Worm (Caenorhabditis elegans) whole organism, dauer: Measurements from ENCODE around the gene nlp-51.

Experiments used
- unc-62 ChIP-seq: sonication (generic microtip); optimal IDR thresholded peaks from 2 replicates; lab custom pipeline; 2017; ENCODE audit warnings: missing biosample characterization, missing genetic modification reagents, missing genetic modification characterization

Gene nlp-51

ce11 chrII:11333375-11333774, 13.9 kb upstream of the nlp-51 start:
- TF ChIP-seq unc-62 (GFP tag; lab: Kevin White, UChicago), result no peak

DNA sequence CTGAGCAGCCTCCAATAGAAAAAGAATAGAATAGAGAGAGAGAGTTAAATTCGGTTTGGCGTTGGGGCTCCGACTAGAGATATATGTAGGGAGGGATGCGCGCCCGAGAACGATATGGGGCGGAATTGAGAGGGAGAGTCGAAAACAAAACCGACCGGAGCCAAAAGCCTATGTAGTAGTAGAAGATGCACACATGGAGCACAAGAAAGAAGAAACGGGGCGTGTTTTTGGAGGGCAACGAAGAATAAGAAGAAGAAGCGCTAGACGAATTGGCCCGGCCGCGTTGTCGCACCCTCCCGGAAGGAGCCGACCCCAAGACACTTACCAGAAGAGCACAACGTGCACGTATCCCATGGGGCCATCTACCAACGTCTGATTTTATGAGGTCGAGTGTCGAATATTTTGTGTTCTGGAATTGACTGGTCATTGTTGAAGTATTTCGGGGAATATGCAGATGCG, 9.6 kb upstream of the nlp-51 start, which contains the start of gene tag-180:
Gene tag-180 (minus strand): TSS at position 409 of the 459 bp plus-strand sequence.
- no peak for TF ChIP-seq unc-62 (GFP tag; lab: Kevin White, UChicago)

- TF ChIP-seq unc-62 (GFP tag; lab: Kevin White, UChicago), result no peak
Observed at ce11 chrII:11316663-11317062, 2.8 kb downstream of the nlp-51 start.

DNA sequence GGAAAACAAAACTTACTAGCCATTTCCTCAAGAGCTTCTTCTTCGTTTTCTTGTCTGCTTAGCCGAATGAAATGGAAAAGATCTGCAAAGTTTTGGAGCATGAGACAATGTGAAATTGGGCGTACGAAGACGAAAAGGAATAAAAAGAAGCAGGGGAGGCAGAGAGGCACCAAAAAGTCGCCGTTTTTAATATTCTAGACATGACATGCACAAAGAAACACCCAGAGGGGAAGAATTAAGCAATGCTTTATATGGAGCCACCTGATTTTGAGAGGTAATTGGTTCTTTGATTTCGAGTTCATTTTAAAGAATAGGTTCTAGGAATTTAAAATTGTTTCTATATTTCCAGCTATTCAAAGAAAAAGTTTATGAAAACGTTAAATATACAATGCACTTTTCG, 5.3 kb downstream of the nlp-51 start, which contains the start of gene T24F1.4:
Gene T24F1.4 (minus strand): TSS at position 101 of the 400 bp plus-strand sequence.
- TF ChIP-seq unc-62 (GFP tag; lab: Kevin White, UChicago), result no peak

DNA sequence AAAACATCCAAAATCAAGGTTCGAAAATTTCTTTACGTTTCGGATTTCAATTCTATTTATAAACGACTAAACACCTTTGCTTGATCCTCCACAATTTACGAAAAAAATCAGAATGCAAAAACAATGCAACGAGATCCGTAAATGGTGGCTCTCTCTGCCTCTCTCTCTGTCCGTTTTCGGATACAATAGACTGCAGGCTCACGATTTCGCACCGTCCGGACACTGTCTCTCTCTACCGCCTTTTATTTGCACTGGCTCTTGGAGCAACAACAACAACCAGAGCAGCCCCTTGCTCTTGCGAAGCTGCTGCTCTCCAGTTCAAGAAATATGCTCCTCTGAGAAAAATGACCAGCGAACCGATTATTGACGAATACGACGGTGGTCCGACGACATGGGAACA, 7.3 kb downstream of the nlp-51 start, which contains the start of gene T24F1.7:
Gene T24F1.7 (plus strand): TSS at position 301 of the 400 bp plus-strand sequence.
- no peak for TF ChIP-seq unc-62 (GFP tag; lab: Kevin White, UChicago)

ce11 chrII:11307953-11308352, 11.5 kb downstream of the nlp-51 start:
- TF ChIP-seq unc-62 (GFP tag; lab: Kevin White, UChicago), result no peak

DNA sequence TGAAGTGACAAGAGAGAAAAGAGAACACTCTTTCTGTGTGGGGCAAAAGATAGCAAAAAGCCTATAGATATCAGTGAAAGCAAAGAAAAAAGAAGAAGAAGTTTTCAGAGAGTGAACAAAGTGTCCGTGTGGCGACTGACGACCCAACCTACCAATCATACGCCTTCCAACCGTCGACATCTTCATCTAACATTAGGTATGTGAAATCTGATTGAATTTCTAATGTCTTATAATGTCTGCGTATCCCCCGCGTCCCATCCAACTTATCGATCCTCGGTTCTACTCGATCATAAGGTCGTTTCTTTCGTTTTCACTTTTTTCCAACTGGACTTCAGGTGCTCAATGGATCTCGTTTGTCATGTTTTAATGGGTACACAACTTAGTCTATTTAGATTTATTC, 12.2 kb downstream of the nlp-51 start:
- no peak for TF ChIP-seq unc-62 (GFP tag; lab: Kevin White, UChicago)

DNA sequence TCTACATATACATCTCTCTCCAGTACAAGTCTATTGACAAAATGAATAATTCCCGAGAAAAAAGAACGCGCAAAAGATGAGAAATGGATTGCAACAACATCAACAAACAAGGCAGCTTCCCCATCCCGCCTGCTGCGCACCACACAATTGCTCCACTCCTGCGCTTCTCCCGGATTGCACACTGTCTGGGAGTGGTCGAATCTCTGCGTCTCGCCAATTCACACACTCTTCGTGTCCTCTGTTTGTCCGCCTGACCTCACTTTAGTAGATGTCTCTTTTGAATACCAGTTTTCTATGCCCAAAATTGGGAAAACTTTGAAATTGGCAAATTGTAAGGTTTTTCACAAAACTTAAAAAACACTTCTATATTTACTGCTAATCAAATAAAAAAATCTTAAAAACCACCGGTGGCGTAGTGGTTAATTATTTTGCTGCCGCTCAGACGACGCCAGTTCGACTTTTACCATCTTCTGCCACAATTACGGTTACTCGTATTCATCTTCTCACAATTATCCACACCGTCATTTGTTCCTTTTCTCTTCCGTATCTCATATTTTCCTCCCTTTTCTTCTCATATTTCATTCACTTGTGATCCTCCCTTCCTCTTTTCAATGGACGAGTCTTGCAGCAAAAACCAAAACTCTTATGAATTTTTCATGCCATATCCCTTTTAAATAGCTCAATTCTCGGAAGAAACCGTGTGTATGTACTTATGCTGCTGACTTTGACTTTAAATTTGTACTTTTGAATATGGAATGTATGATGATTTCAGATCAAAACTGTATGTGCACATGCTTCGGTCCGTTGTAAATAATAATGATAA, 13.7 kb downstream of the nlp-51 start, which contains the start of gene rsf-1:
Gene rsf-1 (plus strand): TSS at position 773 of the 823 bp plus-strand sequence.
- no peak for TF ChIP-seq unc-62 (GFP tag; lab: Kevin White, UChicago)

ce11 chrII:11302591-11302990, 16.9 kb downstream of the nlp-51 start, which contains the start of gene samp-1:
TSS of gene samp-1 (plus strand) at chrII:11302891.
- TF ChIP-seq unc-62 (GFP tag; lab: Kevin White, UChicago), result no peak

DNA sequence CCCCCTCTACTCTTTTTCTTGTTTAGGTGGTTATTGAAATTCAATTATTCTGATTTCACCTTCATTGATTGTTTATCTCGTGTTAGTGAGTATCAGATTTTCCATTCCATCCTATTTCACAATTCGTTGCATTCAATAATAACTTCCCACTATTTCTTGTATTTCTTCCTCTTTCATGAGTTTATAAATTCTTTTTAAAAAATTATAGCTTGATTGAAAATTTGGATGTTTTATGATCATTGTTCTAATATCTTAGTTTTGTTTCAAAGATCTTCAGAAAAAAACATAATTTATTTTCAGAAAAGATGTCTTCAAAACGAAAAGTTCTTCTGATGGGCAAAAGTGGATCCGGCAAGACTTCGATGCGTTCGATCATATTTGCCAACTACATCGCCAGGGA, 18.4 kb downstream of the nlp-51 start, which contains the start of gene raga-1:
Gene raga-1 (plus strand): TSS at position 301 of the 400 bp plus-strand sequence.
- TF ChIP-seq unc-62 (GFP tag; lab: Kevin White, UChicago), result no peak

DNA sequence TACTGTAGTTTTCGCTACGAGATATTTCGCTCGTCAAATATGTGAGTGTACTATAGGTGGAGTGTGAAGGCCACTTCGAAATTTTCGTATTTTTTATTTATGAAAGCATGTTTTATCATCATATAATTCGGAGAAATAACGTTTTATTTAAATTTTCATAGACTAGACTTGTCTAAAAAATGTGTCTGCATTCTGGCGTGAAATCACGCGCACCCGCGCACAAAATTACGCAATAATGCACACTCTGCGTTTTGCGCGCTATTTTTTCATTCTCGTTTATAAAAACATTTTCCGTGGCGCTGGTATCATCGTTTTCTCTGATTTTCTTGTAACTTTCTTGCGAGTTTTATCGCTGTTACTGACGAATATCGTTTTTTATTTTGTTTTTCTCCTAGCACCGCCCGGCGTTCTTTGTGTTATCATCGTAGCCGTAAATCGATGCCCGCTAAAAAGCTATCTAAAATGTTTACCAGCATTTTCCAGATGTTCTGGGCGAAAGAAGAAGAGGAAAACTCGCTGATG, 22.2 kb downstream of the nlp-51 start, which contains the start of gene saps-1:
Gene saps-1 (plus strand): TSS at position 472 of the 522 bp plus-strand sequence.
- no peak for TF ChIP-seq unc-62 (GFP tag; lab: Kevin White, UChicago)

DNA sequence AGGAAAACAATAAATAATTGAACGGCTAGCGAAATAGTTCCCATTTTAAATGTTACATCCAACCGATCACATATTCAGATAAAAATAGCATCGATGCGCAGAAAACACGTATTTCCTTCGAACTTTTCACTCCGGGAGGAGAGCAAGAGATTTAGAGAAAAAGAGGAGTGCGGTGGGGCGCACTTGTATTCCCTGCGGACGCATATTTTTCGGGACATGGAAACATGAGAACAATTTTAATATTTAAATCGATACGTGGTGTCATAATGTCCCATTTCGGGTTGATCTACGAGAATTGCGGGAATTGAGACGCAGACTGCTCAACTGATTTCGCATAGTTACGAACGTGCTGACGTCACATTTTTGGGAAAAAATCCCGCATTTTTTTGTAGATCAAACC, 26.1 kb downstream of the nlp-51 start, which contains the start of gene C47G2.4:
Gene C47G2.4 (minus strand): TSS at position 174 of the 400 bp plus-strand sequence.
- TF ChIP-seq unc-62 (GFP tag; lab: Kevin White, UChicago), result no peak

- TF ChIP-seq unc-62 (GFP tag; lab: Kevin White, UChicago), result no peak
Observed at ce11 chrII:11290109-11290784, 29.2 kb downstream of the nlp-51 start, which contains the start of gene C47G2.3. TSS of gene C47G2.3 (minus strand) at chrII:11290159.

- TF ChIP-seq unc-62 (GFP tag; lab: Kevin White, UChicago), result no peak
Observed at ce11 chrII:11288148-11288547, 31.3 kb downstream of the nlp-51 start.

DNA sequence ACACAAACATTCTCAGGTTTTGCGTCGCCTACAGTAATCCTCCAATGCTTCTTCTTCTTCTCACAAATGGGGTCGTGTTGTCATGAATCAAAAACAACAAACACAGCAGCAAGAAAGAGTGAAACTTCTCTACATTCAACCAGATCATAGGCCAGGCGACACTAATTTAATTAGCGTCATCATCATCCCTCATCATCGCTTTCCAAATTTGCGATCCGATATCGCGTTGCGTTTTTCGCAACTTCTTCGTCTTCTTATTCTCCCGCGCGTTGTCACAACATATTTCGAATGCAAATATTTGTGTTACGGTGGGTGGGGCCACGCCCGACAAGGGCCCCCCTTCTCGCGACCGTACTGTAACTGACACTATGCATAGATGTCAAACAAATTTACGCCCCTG, 33.0 kb downstream of the nlp-51 start:
- no peak for TF ChIP-seq unc-62 (GFP tag; lab: Kevin White, UChicago)
